Fruit fly (Drosophila melanogaster) whole organism, adult: ENCODE data around the gene CG5104.
"Not testable (repeated sequence)": the region's sequence is repeated elsewhere in the genome, so short reads cannot be mapped to it uniquely, and the experiment has no call there.

Source experiments
- CG11617 ChIP-seq: fragments of 200-800 bp; sonication (Bioruptor generic); optimal IDR thresholded peaks from 2 replicates; lab custom pipeline; 2017; ENCODE audit warnings: mild to moderate bottlenecking, missing biosample characterization, missing genetic modification reagents, missing genetic modification characterization
- CG12768 ChIP-seq: fragments of 200-800 bp; sonication (Bioruptor generic); optimal IDR thresholded peaks from 2 replicates; lab custom pipeline; 2017; ENCODE audit warnings: missing biosample characterization, missing genetic modification characterization, mild to moderate bottlenecking, moderate library complexity, missing genetic modification reagents
- CG14711 ChIP-seq: fragments of 200-800 bp; sonication (Bioruptor generic); optimal IDR thresholded peaks from 2 replicates; lab custom pipeline; 2018; ENCODE audit warnings: missing biosample characterization, mild to moderate bottlenecking, missing genetic modification characterization, moderate library complexity
- CG1620 ChIP-seq: fragments of 200-800 bp; sonication (Bioruptor generic); optimal IDR thresholded peaks from 2 replicates; lab custom pipeline; 2016; ENCODE audit warnings: missing biosample characterization, missing genetic modification characterization
- CG5204 ChIP-seq: fragments of 200-800 bp; sonication (Bioruptor generic); optimal IDR thresholded peaks from 2 replicates; lab custom pipeline; 2016; ENCODE audit warnings: missing biosample characterization, missing genetic modification characterization
- Crg-1 ChIP-seq: fragments of 200-800 bp; sonication (Bioruptor generic); optimal IDR thresholded peaks from 2 replicates; lab custom pipeline; 2016; ENCODE audit warnings: missing biosample characterization, missing genetic modification characterization
- Hr96 ChIP-seq: fragments of 200-800 bp; sonication (Bioruptor generic); optimal IDR thresholded peaks from 2 replicates; lab custom pipeline; 2016; ENCODE audit warnings: missing biosample characterization, missing genetic modification characterization
- Mnt ChIP-seq: fragments of 200-800 bp; sonication (Bioruptor generic); optimal IDR thresholded peaks from 2 replicates; lab custom pipeline; 2016; ENCODE audit warnings: missing biosample characterization, mild to moderate bottlenecking, missing genetic modification characterization
- cic ChIP-seq: fragments of 200-800 bp; sonication (Bioruptor generic); optimal IDR thresholded peaks from 2 replicates; lab custom pipeline; 2017; ENCODE audit warnings: missing biosample characterization, mild to moderate bottlenecking, missing genetic modification characterization, moderate library complexity
- kay ChIP-seq: fragments of 200-800 bp; sonication (Bioruptor generic); peaks from one replicate; lab custom pipeline; 2016; ENCODE audit warnings: missing biosample characterization, missing genetic modification characterization, borderline replicate concordance
- ovo ChIP-seq: fragments of 200-800 bp; sonication (Bioruptor generic); optimal IDR thresholded peaks from 2 replicates; lab custom pipeline; 2016; ENCODE audit warnings: missing biosample characterization, missing genetic modification characterization
- toe ChIP-seq: fragments of 200-800 bp; sonication (Bioruptor generic); optimal IDR thresholded peaks from 2 replicates; lab custom pipeline; 2016; ENCODE audit warnings: missing biosample characterization, missing genetic modification characterization

- TF ChIP-seq kay (GFP tag; lab: Kevin White, UChicago); CG14711 (tag; lab: Kevin White, UChicago); CG1620; CG5204 (GFP tag; lab: Kevin White, UChicago); toe (GFP tag; lab: Kevin White, UChicago); Mnt (GFP tag; lab: Kevin White, UChicago); CG11617; CG12768 (GFP tag; lab: Kevin White, UChicago); cic (GFP tag; lab: Kevin White, UChicago); Crg-1 (GFP tag; lab: Kevin White, UChicago); Hr96 (GFP tag; lab: Kevin White, UChicago); ovo (GFP tag; lab: Kevin White, UChicago): not testable (repeated sequence)
These were observed 21.3 kb upstream of the CG5104 start, which contains the start of gene CG18281 for dm6 chr3L:20499536-20499935.
